Worm (Caenorhabditis elegans) whole organism, L1 larva: ENCODE results near the gene lst-4.
A peak's percentile ranks its signal among the peaks of the same experiment; 100 is the strongest.

Experiments used
- C04F5.9 ChIP-seq: sonication (generic microtip); optimal IDR thresholded peaks from 2 replicates; lab custom pipeline; 2016; ENCODE audit warnings: missing genetic modification characterization, missing compliant biosample characterization
- aha-1 ChIP-seq: fragments of 150-350 bp; optimal IDR thresholded peaks from 2 replicates; lab custom pipeline; 2014; ENCODE audit warnings: missing biosample characterization, missing genetic modification characterization
- aly-2 ChIP-seq: fragments of 150-350 bp; optimal IDR thresholded peaks from 2 replicates; lab custom pipeline; 2014; ENCODE audit warnings: missing biosample characterization, missing genetic modification characterization
- ama-1 ChIP-seq: fragments of 150-350 bp; optimal IDR thresholded peaks from 2 replicates; lab custom pipeline; 2014
- blmp-1 ChIP-seq: fragments of 150-350 bp; optimal IDR thresholded peaks from 2 replicates; lab custom pipeline; 2014; ENCODE audit warnings: missing biosample characterization, missing genetic modification characterization
- ceh-63 ChIP-seq: fragments of 200-800 bp; sonication (Bioruptor generic); optimal IDR thresholded peaks from 2 replicates; lab custom pipeline; 2018; ENCODE audit warnings: mild to moderate bottlenecking, missing genetic modification characterization, missing compliant biosample characterization
- ceh-88 ChIP-seq: fragments of 200-800 bp; sonication (Bioruptor generic); IDR thresholded peaks from 2 replicates; pipeline ENCODE4 v1.3.6; 2022; ENCODE audit warnings: missing genetic modification characterization, missing compliant biosample characterization
- efl-1 ChIP-seq, 4 experiments: fragments of 150-350 bp; optimal IDR thresholded peaks in 3 of 4; peaks in 1 of 4; 1 replicate in 1 of 4; 2 replicates in 3 of 4; lab custom pipeline; 2014; ENCODE audit warnings: missing biosample characterization in 2 of 4, missing genetic modification characterization in 2 of 4, missing genetic modification reagents in 2 of 4
- efl-3 ChIP-seq: fragments of 200-800 bp; sonication (Bioruptor generic); optimal IDR thresholded peaks from 2 replicates; lab custom pipeline; 2018; ENCODE audit warnings: mild to moderate bottlenecking, missing genetic modification characterization, missing compliant biosample characterization
- elt-3 ChIP-seq, 6 experiments: fragments of 150-350 bp in 1 of 6; sonication (generic microtip); optimal IDR thresholded peaks; 2 replicates each; lab custom pipeline; 2017 to 2018; ENCODE audit warnings: missing biosample characterization in 6 of 6, missing genetic modification characterization in 6 of 6, inconsistent platforms in 1 of 6
- ets-5 ChIP-seq: fragments of 200-800 bp; sonication (Bioruptor generic); IDR thresholded peaks from 2 replicates; pipeline ENCODE4 v1.3.6; 2022; ENCODE audit warnings: missing genetic modification characterization, missing compliant biosample characterization
- hlh-4 ChIP-seq: sonication (generic microtip); optimal IDR thresholded peaks from 2 replicates; lab custom pipeline; 2016; ENCODE audit warnings: mild to moderate bottlenecking, missing genetic modification characterization, missing compliant biosample characterization
- hpl-2 ChIP-seq: fragments of 150-350 bp; optimal IDR thresholded peaks from 2 replicates; lab custom pipeline; 2014; ENCODE audit warnings: missing biosample characterization, missing genetic modification reagents, missing genetic modification characterization
- irx-1 ChIP-seq: sonication (generic microtip); optimal IDR thresholded peaks from 2 replicates; lab custom pipeline; 2016; ENCODE audit warnings: missing genetic modification characterization, missing compliant biosample characterization
- lin-13 ChIP-seq: fragments of 150-350 bp; optimal IDR thresholded peaks from 2 replicates; lab custom pipeline; 2014; ENCODE audit warnings: missing biosample characterization, missing genetic modification reagents, missing genetic modification characterization
- lin-15B ChIP-seq: fragments of 150-350 bp; sonication (generic microtip); optimal IDR thresholded peaks from 3 replicates; lab custom pipeline; 2014; ENCODE audit warnings: missing biosample characterization, missing genetic modification characterization
- mdl-1 ChIP-seq, 2 experiments: fragments of 150-350 bp; optimal IDR thresholded peaks; 2 replicates each; lab custom pipeline; 2014 to 2017; ENCODE audit warnings: missing biosample characterization in 2 of 2, missing genetic modification characterization in 2 of 2, inconsistent platforms in 1 of 2
- mep-1 ChIP-seq: fragments of 150-350 bp; optimal IDR thresholded peaks from 2 replicates; lab custom pipeline; 2014; ENCODE audit warnings: missing biosample characterization, missing genetic modification characterization
- nhr-11 ChIP-seq: fragments of 150-350 bp; optimal IDR thresholded peaks from 2 replicates; lab custom pipeline; 2014; ENCODE audit warnings: missing biosample characterization, missing genetic modification characterization
- nhr-19 ChIP-seq: fragments of 200-800 bp; sonication (Bioruptor generic); conservative IDR thresholded peaks from 2 replicates; pipeline ENCODE4 v1.3.6; 2022; ENCODE audit warnings: missing genetic modification characterization, missing compliant biosample characterization
- nhr-20 ChIP-seq: sonication (generic microtip); optimal IDR thresholded peaks from 2 replicates; lab custom pipeline; 2016; ENCODE audit warnings: mild to moderate bottlenecking, missing genetic modification characterization, missing compliant biosample characterization
- nhr-28 ChIP-seq: fragments of 150-350 bp; optimal IDR thresholded peaks from 2 replicates; lab custom pipeline; 2014; ENCODE audit warnings: missing biosample characterization, missing genetic modification characterization
- nhr-76 ChIP-seq: sonication (generic microtip); optimal IDR thresholded peaks from 2 replicates; lab custom pipeline; 2017; ENCODE audit warnings: missing biosample characterization, missing genetic modification characterization
- nhr-85 ChIP-seq: sonication (generic microtip); peaks from one replicate; lab custom pipeline; 2016; ENCODE audit warnings: missing genetic modification characterization, inconsistent platforms, missing compliant biosample characterization
- pqm-1 ChIP-seq: sonication (generic microtip); optimal IDR thresholded peaks from 3 replicates; lab custom pipeline; 2017; ENCODE audit warnings: missing biosample characterization, missing genetic modification characterization
- snpc-4 ChIP-seq: fragments of 150-350 bp; optimal IDR thresholded peaks from 2 replicates; lab custom pipeline; 2014; ENCODE audit warnings: missing biosample characterization, missing genetic modification characterization
- snu-23 ChIP-seq: sonication (generic microtip); optimal IDR thresholded peaks from 2 replicates; lab custom pipeline; 2016; ENCODE audit warnings: missing genetic modification characterization, missing compliant biosample characterization
- tbx-2 ChIP-seq: sonication (generic microtip); optimal IDR thresholded peaks from 2 replicates; lab custom pipeline; 2016; ENCODE audit warnings: missing genetic modification characterization, missing compliant biosample characterization
- unc-30 ChIP-seq: sonication (generic microtip); optimal IDR thresholded peaks from 2 replicates; lab custom pipeline; 2017; ENCODE audit warnings: missing biosample characterization, missing genetic modification characterization
- unc-86 ChIP-seq: sonication (generic microtip); optimal IDR thresholded peaks from 2 replicates; lab custom pipeline; 2016; ENCODE audit warnings: missing genetic modification characterization, missing compliant biosample characterization
- xbp-1 ChIP-seq: sonication (generic microtip); optimal IDR thresholded peaks from 2 replicates; lab custom pipeline; 2016; ENCODE audit warnings: missing genetic modification characterization, missing compliant biosample characterization
- zag-1 ChIP-seq: fragments of 150-350 bp; optimal IDR thresholded peaks from 2 replicates; lab custom pipeline; 2014; ENCODE audit warnings: missing biosample characterization, missing genetic modification characterization
- zip-4 ChIP-seq: fragments of 200-800 bp; sonication (Bioruptor generic); optimal IDR thresholded peaks from 2 replicates; lab custom pipeline; 2018; ENCODE audit warnings: mild to moderate bottlenecking, missing genetic modification characterization, moderate library complexity, missing compliant biosample characterization

lst-4 gene

ce11 chrIV:14086395-14086794 lies 16.7 kb upstream of the lst-4 start:
- TF ChIP-seq hpl-2 (GFP tag; lab: Kevin White, UChicago) (no peak), zip-4 (GFP tag; lab: Kevin White, UChicago) (no peak), hlh-4 (tag; lab: Kevin White, UChicago) (no peak), blmp-1 (tag; lab: Kevin White, UChicago) (peak; percentile 96), elt-3 (tag; optimal IDR thresholded peaks at IDR 0.05; lab: Kevin White, UChicago) (peak in 1 of 6 experiments; percentile 47), mep-1 (peak; percentile 43), aly-2 (tag; lab: Kevin White, UChicago) (no peak), snu-23 (no peak), ceh-63 (no peak)

ce11 chrIV:14083505-14083904 lies 13.8 kb upstream of the lst-4 start, which contains the start of gene F52B11.2:
TSS of gene F52B11.2 (plus strand) at chrIV:14083568.
- TF ChIP-seq nhr-20 (tag; lab: Kevin White, UChicago) (no peak), mdl-1 (tag; optimal IDR thresholded peaks at IDR 0.05; lab: Kevin White, UChicago) (no peak), nhr-76 (tag; lab: Kevin White, UChicago) (no peak), tbx-2 (no peak), nhr-85 (tag; lab: Kevin White, UChicago) (peak; percentile 20)

ce11 chrIV:14082956-14083355 lies 13.3 kb upstream of the lst-4 start:
- no peak for TF ChIP-seq nhr-28 (tag; lab: Kevin White, UChicago)
- TF ChIP-seq snpc-4 (tag; lab: Kevin White, UChicago), result no peak
- no peak for TF ChIP-seq aha-1 (tag; lab: Kevin White, UChicago)
- TF ChIP-seq elt-3 (tag; optimal IDR thresholded peaks at IDR 0.05; lab: Kevin White, UChicago), result no peak
- TF ChIP-seq ets-5, result no peak
- TF ChIP-seq tbx-2, result no peak
- no peak for TF ChIP-seq C04F5.9 (tag; lab: Kevin White, UChicago)
- no peak for TF ChIP-seq efl-3 (GFP tag; lab: Kevin White, UChicago)
- TF ChIP-seq xbp-1 (tag; lab: Kevin White, UChicago), result peak; percentile 65
- TF ChIP-seq, all 84 proteins: peak for 1

- no peak for TF ChIP-seq nhr-11
Measured at ce11 chrIV:14077135-14077534, 7.5 kb upstream of the lst-4 start, which contains the start of gene cfp-1. TSS of gene cfp-1 (plus strand) at chrIV:14077435.

ce11 chrIV:14074456-14074855 lies 4.8 kb upstream of the lst-4 start:
- no peak for TF ChIP-seq efl-1 (optimal IDR thresholded peaks at IDR 0.05; lab: Kevin White, UChicago)
- peak in 1 of 2 experiments; percentile 73 for TF ChIP-seq efl-1 (GFP tag; optimal IDR thresholded peaks at IDR 0.05 in 1 of 2; lab: Kevin White, UChicago)
- TF ChIP-seq ceh-88, result no peak

- TF ChIP-seq ama-1 (lab: Kevin White, UChicago) (no peak), tbx-2 (no peak), zag-1 (tag; lab: Kevin White, UChicago) (no peak), lin-15B (tag; lab: Kevin White, UChicago) (no peak), unc-30 (tag; lab: Kevin White, UChicago) (no peak), irx-1 (tag; lab: Kevin White, UChicago) (no peak), xbp-1 (tag; lab: Kevin White, UChicago) (no peak), nhr-20 (tag; lab: Kevin White, UChicago) (no peak), unc-86 (tag; lab: Kevin White, UChicago) (no peak), pqm-1 (tag; lab: Kevin White, UChicago) (no peak)
Measured at ce11 chrIV:14072011-14072649, 2.5 kb upstream of the lst-4 start.

ce11 chrIV:14071466-14071865 lies 1.8 kb upstream of the lst-4 start, which contains the start of gene ccar-1:
TSS of gene ccar-1 (plus strand) at chrIV:14071548.
- TF ChIP-seq ceh-63 (peak; percentile 60), lin-13 (GFP tag; lab: Kevin White, UChicago) (no peak), nhr-19 (GFP tag; lab: Robert Waterston, UW) (0 out of 2 replicates have a peak, but pooled peaks have one; percentile 9)
